Fruit fly (Drosophila melanogaster) whole organism, adult: ENCODE measurements around the gene eater.

Experiments
- CG5204 ChIP-seq: fragments of 200-800 bp; sonication (Bioruptor generic); optimal IDR thresholded peaks from 2 replicates; lab custom pipeline; 2016; ENCODE audit warnings: missing biosample characterization, missing genetic modification characterization
- kay ChIP-seq: fragments of 200-800 bp; sonication (Bioruptor generic); peaks from one replicate; lab custom pipeline; 2016; ENCODE audit warnings: missing biosample characterization, missing genetic modification characterization, borderline replicate concordance

DNA sequence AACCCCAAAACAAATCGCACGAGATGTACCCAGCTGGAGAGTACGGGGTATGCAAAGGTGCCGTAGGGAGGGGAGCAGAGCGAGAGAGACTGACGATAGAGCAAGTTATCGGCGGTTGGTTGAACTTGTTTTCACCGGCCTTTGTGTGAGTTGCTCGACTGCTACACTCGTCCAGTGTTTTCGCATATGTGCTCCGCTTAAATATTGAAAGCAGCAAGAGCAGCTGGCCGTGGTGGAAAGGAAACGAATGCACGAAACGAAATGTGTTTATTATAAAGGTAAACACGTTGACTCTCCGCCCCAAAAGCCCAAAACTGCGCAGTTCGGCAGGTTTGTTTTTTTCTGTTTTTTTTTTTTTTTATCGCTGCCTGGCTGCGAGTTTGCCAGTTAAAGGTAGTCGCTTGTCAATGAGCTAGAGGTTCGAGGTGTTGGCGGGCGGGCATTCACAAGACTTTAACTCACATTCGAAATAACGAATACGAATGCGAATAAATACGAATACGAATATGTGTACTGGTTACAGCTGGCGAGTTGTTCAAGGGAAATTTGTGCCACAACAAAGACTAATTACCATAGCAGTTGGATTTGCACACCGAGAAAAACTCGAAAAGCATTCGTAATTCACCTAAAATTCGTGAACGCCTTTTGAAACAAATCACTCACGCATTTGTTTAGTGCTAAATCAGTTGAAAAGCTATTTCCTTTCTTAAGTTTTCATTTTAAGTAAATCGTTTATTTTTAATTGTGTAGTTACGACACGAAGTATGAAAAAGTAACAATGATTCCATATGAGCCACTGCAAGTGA lies 30.3 kb upstream of the eater start:
- no peak for TF ChIP-seq kay (GFP tag; lab: Kevin White, UChicago)
- no peak for TF ChIP-seq CG5204 (GFP tag; lab: Kevin White, UChicago)
